Fruit fly (Drosophila melanogaster) Kc167 (cell line): ENCODE measurements around the gene CG3748.

Experiments
- Myc ChIP-seq: fragments of >200 bp; optimal IDR thresholded peaks from 2 replicates; lab custom pipeline; 2017; ENCODE audit warnings: missing external identifiers
- Sin3A ChIP-seq: fragments of >200 bp; optimal IDR thresholded peaks from 2 replicates; lab custom pipeline; 2018; ENCODE audit warnings: missing external identifiers
- psq ChIP-seq: fragments of >200 bp; optimal IDR thresholded peaks from 2 replicates; lab custom pipeline; 2017; ENCODE audit warnings: missing external identifiers
- ttk ChIP-seq: sonication (Bioruptor generic); optimal IDR thresholded peaks from 2 replicates; lab custom pipeline; 2017; ENCODE audit warnings: missing external identifiers

DNA sequence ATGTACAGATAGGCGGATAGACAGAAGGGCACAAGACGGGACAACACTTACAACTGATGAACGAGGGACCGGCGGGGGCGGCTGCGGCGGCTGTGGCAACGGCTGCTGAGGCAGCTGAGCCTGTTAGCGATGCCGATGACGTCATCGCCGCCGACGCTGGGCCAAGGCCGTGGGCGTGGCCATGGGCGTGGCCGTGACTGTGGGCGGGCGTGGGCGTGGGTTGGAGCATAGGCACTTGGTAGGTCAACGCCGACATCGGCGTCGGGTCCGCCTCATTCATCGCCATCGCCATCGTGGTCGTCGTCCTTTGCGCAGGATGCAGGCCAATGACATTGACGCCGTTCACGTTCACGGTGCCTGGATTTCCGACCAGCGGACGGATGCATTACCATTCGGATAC, 35.2 kb downstream of the CG3748 start:
- TF ChIP-seq Sin3A (no peak), ttk (lab: Kevin White, UChicago) (no peak), Myc (lab: Kevin White, UChicago) (no peak), psq (lab: Kevin White, UChicago) (no peak)
